Worm (Caenorhabditis elegans): ENCODE measurements around the gene elt-7.

elt-7 gene

ce11 chrV:4790368-4790767 is 19.9 kb downstream of the elt-7 start, which contains the start of gene R02F11.12:
Gene R02F11.12, plus strand, starts transcription at chrV:4790668.
- TF ChIP-seq nhr-120 (GFP tag; IDR thresholded peaks at IDR 0.05) (no peak), mcd-1 (GFP tag; IDR thresholded peaks at IDR 0.05) (no peak), madf-8 (GFP tag; conservative IDR thresholded peaks at IDR 0.05) (no peak), nhr-90 (tag; optimal IDR thresholded peaks at IDR 0.05) (no peak), Y56A3A.18 (GFP tag; IDR thresholded peaks at IDR 0.05) (no peak), Y53F4B.3 (GFP tag; IDR thresholded peaks at IDR 0.05) (no peak), ceh-40 (GFP tag; IDR thresholded peaks at IDR 0.05) (no peak), dpff-1 (tag; optimal IDR thresholded peaks at IDR 0.05) (no peak), tbp1 (GFP tag; optimal IDR thresholded peaks at IDR 0.05) (no peak), ztf-3 (GFP tag; optimal IDR thresholded peaks at IDR 0.05) (no peak), attf-5 (GFP tag; optimal IDR thresholded peaks at IDR 0.05) (no peak), tlf-1 (GFP tag; optimal IDR thresholded peaks at IDR 0.05) (no peak), lin-54 (GFP tag; optimal IDR thresholded peaks at IDR 0.05) (no peak), F39B2.1 (GFP tag; IDR thresholded peaks at IDR 0.05) (no peak), T26A5.8 (tag; optimal IDR thresholded peaks at IDR 0.05) (no peak), efl-1 (GFP tag; optimal IDR thresholded peaks at IDR 0.05) (no peak), unc-130 (GFP tag; optimal IDR thresholded peaks at IDR 0.05) (no peak), hlh-12 (tag; optimal IDR thresholded peaks at IDR 0.05) (no peak), snpc-1.1 (tag; optimal IDR thresholded peaks at IDR 0.05; ENCODE audit: insufficient read depth) (no peak), mel-28 (tag; optimal IDR thresholded peaks at IDR 0.05; ENCODE audit: borderline replicate concordance) (no peak)

- TF ChIP-seq hlh-12 (tag; optimal IDR thresholded peaks at IDR 0.05), result no peak
These were observed 21.1 kb downstream of the elt-7 start, which contains the start of gene R02F11.11 for ce11 chrV:4791569-4791968. Gene R02F11.11, plus strand, starts transcription at chrV:4791869.

DNA sequence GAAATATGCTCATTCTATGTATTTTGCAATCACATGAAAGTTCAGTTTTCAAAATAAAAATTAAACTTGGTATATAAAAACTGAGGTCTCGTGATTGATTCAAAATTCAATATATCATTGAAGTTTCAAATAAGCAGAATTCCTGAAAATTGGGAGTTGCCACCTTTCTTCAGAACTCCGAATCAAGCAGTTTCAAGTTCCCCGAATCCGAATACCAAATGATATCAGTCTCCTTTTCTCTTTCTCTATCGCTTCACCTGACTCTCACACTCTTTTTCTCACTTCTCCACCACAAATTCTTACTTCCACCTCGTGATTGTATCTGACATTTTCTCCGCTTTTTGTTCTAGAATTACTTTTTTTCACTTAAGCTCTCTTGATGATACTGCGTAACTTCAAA is 23.8 kb downstream of the elt-7 start, which contains the start of gene R02F11.2:
R02F11.2 (plus strand) TSS at position 292 of the 400 bp plus-strand sequence.
- TF ChIP-seq Y56A3A.18 (GFP tag; IDR thresholded peaks at IDR 0.05), result no peak
- TF ChIP-seq nfya-2 (GFP tag; IDR thresholded peaks at IDR 0.05), result no peak
- no peak for TF ChIP-seq F10E7.11 (tag; optimal IDR thresholded peaks at IDR 0.05)
- TF ChIP-seq bed-1 (GFP tag; IDR thresholded peaks at IDR 0.05), result no peak
- no peak for TF ChIP-seq ceh-58 (GFP tag; IDR thresholded peaks at IDR 0.05)
- TF ChIP-seq ztf-26 (tag; optimal IDR thresholded peaks at IDR 0.05), result no peak
- no peak for TF ChIP-seq ceh-91 (GFP tag; IDR thresholded peaks at IDR 0.05)
- no peak for TF ChIP-seq unc-130 (GFP tag; optimal IDR thresholded peaks at IDR 0.05)

- TF ChIP-seq mel-28 (tag; optimal IDR thresholded peaks at IDR 0.05; ENCODE audit: borderline replicate concordance) (no peak), hsf-1 (GFP tag; IDR thresholded peaks at IDR 0.05) (0 out of 2 replicates have a peak, but pooled peaks have one; percentile 22)
These were observed 30.3 kb downstream of the elt-7 start, which contains the start of gene R02F11.1 for ce11 chrV:4800794-4801193. Gene R02F11.1, plus strand, starts transcription at chrV:4801094.

- TF ChIP-seq zfh-2 (GFP tag; conservative IDR thresholded peaks at IDR 0.05) (peak; percentile 71), repo-1 (tag; optimal IDR thresholded peaks at IDR 0.05) (no peak), ztf-25 (GFP tag; IDR thresholded peaks at IDR 0.05) (0 out of 2 replicates have a peak, but pooled peaks have one; percentile 10)
These were observed 31.5 kb downstream of the elt-7 start for ce11 chrV:4801943-4802342.

DNA sequence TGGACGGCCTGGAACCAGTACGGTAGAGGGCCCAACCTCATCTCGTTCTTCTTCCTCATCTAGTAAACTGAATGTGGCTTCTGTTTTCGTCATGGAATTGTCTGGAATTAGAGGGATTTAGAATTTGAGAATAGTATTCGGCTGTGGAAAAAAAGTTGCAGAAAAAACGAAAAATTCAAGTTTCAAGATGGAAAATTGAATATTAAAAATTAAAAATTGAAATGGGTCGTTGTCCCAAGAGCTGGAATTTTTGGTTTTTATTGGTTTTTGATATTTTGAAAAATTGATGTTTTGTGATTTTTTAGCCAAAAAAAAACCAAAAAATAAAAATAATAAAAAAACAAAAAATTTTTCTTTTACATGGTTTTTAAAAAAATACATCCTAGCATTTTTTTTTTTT is 35.4 kb downstream of the elt-7 start, which contains the start of gene R02F11.3:
R02F11.3 (minus strand) TSS at position 101 of the 400 bp plus-strand sequence.
- TF ChIP-seq F23B12.7 (tag; optimal IDR thresholded peaks at IDR 0.05; ENCODE audit: insufficient read depth) (no peak), Y95B8A.8 (GFP tag; IDR thresholded peaks at IDR 0.05) (no peak), tbp1 (GFP tag; optimal IDR thresholded peaks at IDR 0.05) (no peak), ztf-18 (tag; optimal IDR thresholded peaks at IDR 0.05) (no peak), snpc-3.4 (tag; optimal IDR thresholded peaks at IDR 0.05) (no peak), egrh-3 (GFP tag; IDR thresholded peaks at IDR 0.05) (no peak), egl-44 (GFP tag; IDR thresholded peaks at IDR 0.05) (no peak), pbrm-1 (GFP tag; IDR thresholded peaks at IDR 0.05) (no peak), ekl-4 (GFP tag; IDR thresholded peaks at IDR 0.05) (no peak), rpc-1 (optimal IDR thresholded peaks at IDR 0.05) (no peak), rpc-1 (tag; optimal IDR thresholded peaks at IDR 0.05) (no peak), ceh-79 (tag; optimal IDR thresholded peaks at IDR 0.05) (no peak), ztf-25 (GFP tag; IDR thresholded peaks at IDR 0.05) (no peak), T26A5.8 (tag; optimal IDR thresholded peaks at IDR 0.05) (no peak), sdz-38 (tag; optimal IDR thresholded peaks at IDR 0.05) (no peak)
